Fruit fly (Drosophila melanogaster) whole organism, embryonic: ENCODE results near the gene CG43072.

ENCODE experiments used
- Adf1 ChIP-seq: fragments of 200-800 bp; sonication (Bioruptor generic); IDR thresholded peaks from 2 replicates; pipeline ENCODE4 v1.3.6; 2022; ENCODE audit warnings: missing biosample characterization, missing genetic modification characterization
- C15 ChIP-seq: fragments of 200-800 bp; sonication (Bioruptor generic); IDR thresholded peaks from 3 replicates; pipeline ENCODE4 v1.3.6; 2022; ENCODE audit warnings: missing biosample characterization, missing genetic modification characterization
- CG10366 ChIP-seq: fragments of 200-800 bp; sonication (Bioruptor generic); IDR thresholded peaks from 2 replicates; pipeline ENCODE4 v1.3.6; 2022; ENCODE audit warnings: missing biosample characterization, missing genetic modification characterization
- CG11723 ChIP-seq: fragments of 200-800 bp; sonication (Bioruptor generic); optimal IDR thresholded peaks from 2 replicates; lab custom pipeline; 2017; ENCODE audit warnings: missing biosample characterization, mild to moderate bottlenecking, missing genetic modification characterization
- CG15601 ChIP-seq: fragments of 200-800 bp; sonication (Bioruptor generic); optimal IDR thresholded peaks from 3 replicates; lab custom pipeline; 2019; ENCODE audit warnings: missing biosample characterization, mild to moderate bottlenecking, missing genetic modification characterization, moderate library complexity
- CG16779 ChIP-seq: fragments of 200-800 bp; sonication (Bioruptor generic); IDR thresholded peaks from 2 replicates; pipeline ENCODE4 v1.3.6; 2022; ENCODE audit warnings: missing biosample characterization, missing genetic modification characterization
- CG16815 ChIP-seq: fragments of 200-800 bp; sonication (Bioruptor generic); optimal IDR thresholded peaks from 3 replicates; lab custom pipeline; 2017; ENCODE audit warnings: missing biosample characterization, mild to moderate bottlenecking, missing genetic modification characterization
- CG18764 ChIP-seq: fragments of 200-800 bp; sonication (Bioruptor generic); optimal IDR thresholded peaks from 3 replicates; lab custom pipeline; 2016; ENCODE audit warnings: missing biosample characterization, missing genetic modification characterization
- CG2202 ChIP-seq: fragments of 200-800 bp; sonication (Bioruptor generic); optimal IDR thresholded peaks from 2 replicates; lab custom pipeline; 2018; ENCODE audit warnings: missing biosample characterization, mild to moderate bottlenecking, missing genetic modification characterization
- CG3163 ChIP-seq: fragments of 200-800 bp; sonication (Bioruptor generic); optimal IDR thresholded peaks from 3 replicates; lab custom pipeline; 2016; ENCODE audit warnings: missing biosample characterization, missing genetic modification characterization
- CG34376 ChIP-seq: fragments of 200-800 bp; sonication (Bioruptor generic); optimal IDR thresholded peaks from 2 replicates; lab custom pipeline; 2018; ENCODE audit warnings: missing biosample characterization, mild to moderate bottlenecking, missing genetic modification characterization
- CG3995 ChIP-seq: fragments of 200-800 bp; sonication (Bioruptor generic); optimal IDR thresholded peaks from 3 replicates; lab custom pipeline; 2016; ENCODE audit warnings: missing biosample characterization, missing genetic modification characterization
- CG42726 ChIP-seq: fragments of 200-800 bp; sonication (Bioruptor generic); IDR thresholded peaks from 2 replicates; pipeline ENCODE4 v1.3.6; 2022; ENCODE audit warnings: missing biosample characterization, missing genetic modification characterization; ENCODE audit not compliant: partially characterized antibody
- CG4328 ChIP-seq: fragments of 200-800 bp; sonication (Bioruptor generic); optimal IDR thresholded peaks from 3 replicates; lab custom pipeline; 2017; ENCODE audit warnings: missing biosample characterization, missing genetic modification reagents, missing genetic modification characterization
- CG4404 ChIP-seq: fragments of 200-800 bp; sonication (Bioruptor generic); IDR thresholded peaks from 2 replicates; pipeline ENCODE4 v1.3.6; 2022; ENCODE audit warnings: missing biosample characterization, missing genetic modification characterization
- CG4424 ChIP-seq: fragments of 200-800 bp; sonication (Bioruptor generic); optimal IDR thresholded peaks from 3 replicates; lab custom pipeline; 2016; ENCODE audit warnings: missing biosample characterization, missing genetic modification characterization
- CG6654 ChIP-seq: fragments of 200-800 bp; sonication (Bioruptor generic); optimal IDR thresholded peaks from 2 replicates; lab custom pipeline; 2017; ENCODE audit warnings: missing biosample characterization, mild to moderate bottlenecking, missing genetic modification characterization
- Dip3 ChIP-seq: fragments of 200-800 bp; sonication (Bioruptor generic); optimal IDR thresholded peaks from 3 replicates; lab custom pipeline; 2016; ENCODE audit warnings: missing biosample characterization, missing genetic modification characterization
- Dll ChIP-seq: fragments of 200-800 bp; sonication (Bioruptor generic); IDR thresholded peaks from 4 replicates; pipeline ENCODE4 v1.3.6; 2022; ENCODE audit warnings: missing biosample characterization, missing genetic modification characterization; ENCODE audit not compliant: partially characterized antibody
- GATAe ChIP-seq: fragments of 200-800 bp; sonication (Bioruptor generic); conservative IDR thresholded peaks from 2 replicates; pipeline ENCODE4 v1.3.6; 2022; ENCODE audit warnings: missing biosample characterization, missing genetic modification characterization
- H2.0 ChIP-seq: fragments of 200-800 bp; sonication (Bioruptor generic); IDR thresholded peaks from 2 replicates; pipeline ENCODE4 v1.3.6; 2022; ENCODE audit warnings: missing biosample characterization, missing genetic modification characterization
- Hr39 ChIP-seq: fragments of >200 bp; optimal IDR thresholded peaks from 2 replicates; lab custom pipeline; 2017
- Meics ChIP-seq: fragments of 200-800 bp; sonication (Bioruptor generic); optimal IDR thresholded peaks from 2 replicates; lab custom pipeline; 2017; ENCODE audit warnings: missing biosample characterization, mild to moderate bottlenecking, missing genetic modification characterization
- NfI ChIP-seq: fragments of 200-800 bp; sonication (Bioruptor generic); optimal IDR thresholded peaks from 3 replicates; lab custom pipeline; 2018; ENCODE audit warnings: missing biosample characterization, mild to moderate bottlenecking, missing genetic modification characterization, moderate library complexity
- Stat92E ChIP-seq, 3 experiments: fragments of >200 bp in 2 of 3; fragments of 200-800 bp in 1 of 3; sonication (Bioruptor generic) in 1 of 3; optimal IDR thresholded peaks; 2 replicates each; lab custom pipeline; 2017 to 2019; ENCODE audit warnings: missing biosample characterization in 3 of 3, missing genetic modification characterization in 3 of 3, mild to moderate bottlenecking in 1 of 3, moderate library complexity in 1 of 3
- Trl ChIP-seq, 3 experiments: fragments of >200 bp in 2 of 3; fragments of 200-800 bp in 1 of 3; sonication (Bioruptor generic) in 1 of 3; optimal IDR thresholded peaks; 2 replicates in 1 of 3; 3 replicates in 2 of 3; lab custom pipeline; 2016 to 2017; ENCODE audit warnings: missing biosample characterization in 1 of 3, missing genetic modification characterization in 1 of 3
- ac ChIP-seq: fragments of 200-800 bp; sonication (Bioruptor generic); optimal IDR thresholded peaks from 3 replicates; lab custom pipeline; 2017; ENCODE audit warnings: missing biosample characterization, mild to moderate bottlenecking, missing genetic modification characterization
- ash1 ChIP-seq: fragments of 200-800 bp; sonication (Bioruptor generic); optimal IDR thresholded peaks from 2 replicates; lab custom pipeline; 2018; ENCODE audit warnings: missing biosample characterization, mild to moderate bottlenecking, missing genetic modification characterization
- ato ChIP-seq: fragments of 200-800 bp; sonication (Bioruptor generic); IDR thresholded peaks from 2 replicates; pipeline ENCODE4 v1.3.6; 2022; ENCODE audit warnings: missing biosample characterization, missing genetic modification characterization; ENCODE audit not compliant: partially characterized antibody
- bab2 ChIP-seq: fragments of 200-800 bp; sonication (Bioruptor generic); optimal IDR thresholded peaks from 2 replicates; lab custom pipeline; 2016; ENCODE audit warnings: missing biosample characterization, missing genetic modification characterization
- cas ChIP-seq: fragments of 200-800 bp; sonication (Bioruptor generic); IDR thresholded peaks from 2 replicates; pipeline ENCODE4 v1.3.6; 2022; ENCODE audit warnings: missing biosample characterization, missing genetic modification characterization
- chm ChIP-seq: fragments of 200-800 bp; sonication (Bioruptor generic); IDR thresholded peaks from 2 replicates; pipeline ENCODE4 v1.3.6; 2022; ENCODE audit warnings: missing biosample characterization, missing genetic modification characterization
- danr ChIP-seq: fragments of 200-800 bp; sonication (Bioruptor generic); IDR thresholded peaks from 2 replicates; pipeline ENCODE4 v1.3.6; 2022; ENCODE audit warnings: missing biosample characterization, missing genetic modification characterization
- exex ChIP-seq: fragments of 200-800 bp; sonication (Bioruptor generic); optimal IDR thresholded peaks from 4 replicates; lab custom pipeline; 2018; ENCODE audit warnings: missing biosample characterization, mild to moderate bottlenecking, missing genetic modification characterization, moderate library complexity
- gem ChIP-seq: fragments of 200-800 bp; sonication (Bioruptor generic); optimal IDR thresholded peaks from 2 replicates; lab custom pipeline; 2019; ENCODE audit warnings: missing biosample characterization, mild to moderate bottlenecking, missing genetic modification characterization, moderate library complexity
- grn ChIP-seq: fragments of 200-800 bp; sonication (Bioruptor generic); optimal IDR thresholded peaks from 3 replicates; lab custom pipeline; 2017; ENCODE audit warnings: missing biosample characterization, missing genetic modification characterization
- gro ChIP-seq: fragments of 200-800 bp; sonication (Bioruptor generic); optimal IDR thresholded peaks from 2 replicates; lab custom pipeline; 2016; ENCODE audit warnings: missing biosample characterization, missing genetic modification characterization
- her ChIP-seq: fragments of 200-800 bp; sonication (Bioruptor generic); optimal IDR thresholded peaks from 2 replicates; lab custom pipeline; 2016; ENCODE audit warnings: missing biosample characterization, missing genetic modification characterization
- klu ChIP-seq: fragments of 200-800 bp; sonication (Bioruptor generic); IDR thresholded peaks from 2 replicates; pipeline ENCODE4 v1.3.6; 2022; ENCODE audit warnings: missing biosample characterization, missing genetic modification characterization
- nerfin-1 ChIP-seq: fragments of 200-800 bp; sonication (Bioruptor generic); optimal IDR thresholded peaks from 3 replicates; lab custom pipeline; 2019; ENCODE audit warnings: missing biosample characterization, mild to moderate bottlenecking, missing genetic modification characterization, moderate library complexity
- pb ChIP-seq: fragments of 200-800 bp; sonication (Bioruptor generic); optimal IDR thresholded peaks from 3 replicates; lab custom pipeline; 2016; ENCODE audit warnings: missing biosample characterization, missing genetic modification characterization
- pum ChIP-seq: fragments of 200-800 bp; sonication (Bioruptor generic); optimal IDR thresholded peaks from 2 replicates; lab custom pipeline; 2016; ENCODE audit warnings: missing biosample characterization, missing genetic modification characterization
- repo ChIP-seq: fragments of 200-800 bp; sonication (Bioruptor generic); optimal IDR thresholded peaks from 2 replicates; lab custom pipeline; 2016; ENCODE audit warnings: missing biosample characterization, missing genetic modification characterization
- ro ChIP-seq: fragments of 200-800 bp; sonication (Bioruptor generic); IDR thresholded peaks from 2 replicates; pipeline ENCODE4 v1.3.6; 2022; ENCODE audit warnings: missing biosample characterization, missing genetic modification characterization
- schlank ChIP-seq: fragments of 200-800 bp; sonication (Bioruptor generic); optimal IDR thresholded peaks from 2 replicates; lab custom pipeline; 2018; ENCODE audit warnings: missing biosample characterization, mild to moderate bottlenecking, missing genetic modification characterization
- sens-2 ChIP-seq: fragments of 200-800 bp; sonication (Bioruptor generic); IDR thresholded peaks from 2 replicates; pipeline ENCODE4 v1.3.6; 2022; ENCODE audit warnings: missing biosample characterization, missing genetic modification characterization
- slou ChIP-seq: fragments of 200-800 bp; sonication (Bioruptor generic); optimal IDR thresholded peaks from 3 replicates; lab custom pipeline; 2016; ENCODE audit warnings: missing biosample characterization, missing genetic modification characterization
- sob ChIP-seq: fragments of 200-800 bp; sonication (Bioruptor generic); IDR thresholded peaks from 2 replicates; pipeline ENCODE4 v1.3.6; 2022; ENCODE audit warnings: missing biosample characterization, missing genetic modification characterization
- sug ChIP-seq: fragments of 200-800 bp; optimal IDR thresholded peaks from 2 replicates; lab custom pipeline; 2019; ENCODE audit warnings: missing biosample characterization, mild to moderate bottlenecking, missing genetic modification characterization, moderate library complexity
- twi ChIP-seq: fragments of 200-800 bp; optimal IDR thresholded peaks from 2 replicates; lab custom pipeline; 2019; ENCODE audit warnings: missing biosample characterization, mild to moderate bottlenecking, missing genetic modification characterization, moderate library complexity

The CG43072 gene

dm6 chr3L:21060189-21061070, 5.2 kb upstream of the CG43072 start (continued):
- TF ChIP-seq ro (no peak), H2.0 (GFP tag; lab: Robert Waterston, UW) (no peak), pb (GFP tag; lab: Kevin White, UChicago) (no peak), bab2 (GFP tag; lab: Kevin White, UChicago) (no peak), CG18764 (no peak), CG3995 (GFP tag; lab: Kevin White, UChicago) (no peak), CG3163 (GFP tag; lab: Kevin White, UChicago) (no peak), cas (GFP tag; lab: Robert Waterston, UW) (no peak), C15 (no peak), her (no peak), CG4328 (GFP tag; lab: Kevin White, UChicago) (no peak), ato (no peak), CG42726 (GFP tag; lab: Robert Waterston, UW) (no peak), repo (no peak), Dip3 (GFP tag; lab: Kevin White, UChicago) (no peak), sug (tag; lab: Kevin White, UChicago) (no peak), chm (GFP tag; lab: Robert Waterston, UW) (no peak), Adf1 (no peak), pum (GFP tag; lab: Kevin White, UChicago) (no peak), CG4424 (GFP tag; lab: Kevin White, UChicago) (no peak), CG16815 (GFP tag; lab: Kevin White, UChicago) (no peak), CG15601 (tag; lab: Kevin White, UChicago) (no peak), CG16779 (GFP tag; lab: Robert Waterston, UW) (0 out of 2 replicates have a peak, but pooled peaks have one; percentile 13), nerfin-1 (no peak), CG34376 (GFP tag; lab: Kevin White, UChicago) (no peak), schlank (tag; lab: Kevin White, UChicago) (no peak), gem (tag; lab: Kevin White, UChicago) (peak; percentile 66), CG10366 (GFP tag; lab: Robert Waterston, UW) (no peak), CG6654 (no peak), slou (GFP tag; lab: Kevin White, UChicago) (no peak), sens-2 (GFP tag; lab: Robert Waterston, UW) (no peak), exex (tag; lab: Kevin White, UChicago) (no peak), CG2202 (tag; lab: Kevin White, UChicago) (peak; percentile 0), ac (GFP tag; lab: Kevin White, UChicago) (no peak), twi (tag; lab: Kevin White, UChicago) (no peak), GATAe (GFP tag; lab: Robert Waterston, UW) (no peak), gro (GFP tag; lab: Kevin White, UChicago) (no peak), Hr39 (lab: Kevin White, UChicago) (no peak), Meics (GFP tag; lab: Kevin White, UChicago) (no peak), danr (GFP tag; lab: Robert Waterston, UW) (no peak), Trl (optimal IDR thresholded peaks at IDR 0.05; lab: Kevin White, UChicago) (peak; percentile 55 to 64), Trl (GFP tag; optimal IDR thresholded peaks at IDR 0.05; lab: Kevin White, UChicago) (no peak), sob (no peak), CG11723 (GFP tag; lab: Kevin White, UChicago) (no peak), Dll (GFP tag; lab: Robert Waterston, UW) (no peak), CG4404 (GFP tag; lab: Robert Waterston, UW) (no peak), grn (GFP tag; lab: Kevin White, UChicago) (no peak), Stat92E (GFP tag; optimal IDR thresholded peaks at IDR 0.05; lab: Kevin White, UChicago) (no peak), NfI (GFP tag; lab: Kevin White, UChicago) (no peak), ash1 (GFP tag; lab: Kevin White, UChicago) (no peak), klu (GFP tag; lab: Robert Waterston, UW) (no peak)
